Fruit fly (Drosophila melanogaster) S2 (cell line): ENCODE data around the gene CG7560.

ENCODE experiments used
- CG8478 ChIP-seq: fragments of >200 bp; optimal IDR thresholded peaks from 2 replicates; lab custom pipeline; 2018
- CTCF ChIP-seq, 2 experiments: fragments of >200 bp; optimal IDR thresholded peaks; 2 replicates each; lab custom pipeline; 2018

DNA sequence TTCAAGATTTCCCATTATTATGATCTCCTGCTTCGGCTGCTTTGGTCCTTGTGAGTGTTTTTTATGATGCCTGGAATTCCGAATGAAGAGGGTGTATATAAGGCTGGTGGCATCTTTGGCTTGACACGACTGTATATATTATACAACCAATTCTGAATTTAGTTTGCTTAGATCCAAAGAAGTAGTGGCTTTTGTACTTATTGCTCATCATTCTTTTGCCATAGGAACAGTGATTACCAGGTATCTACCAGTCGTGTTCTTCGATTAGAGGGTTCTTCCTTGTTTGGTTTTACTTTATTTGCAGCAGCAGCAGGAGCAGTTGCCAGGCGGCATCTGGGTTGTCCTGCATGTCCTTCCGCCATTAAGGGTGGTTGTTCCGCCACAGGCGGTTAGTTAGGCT lies 21.4 kb upstream of the CG7560 start:
- TF ChIP-seq CTCF (optimal IDR thresholded peaks at IDR 0.05; lab: Kevin White, UChicago) (no peak), CG8478 (lab: Kevin White, UChicago) (no peak)
